Fruit fly (Drosophila melanogaster): Measurements from ENCODE around the gene Deaf1.

Deaf1 gene

DNA sequence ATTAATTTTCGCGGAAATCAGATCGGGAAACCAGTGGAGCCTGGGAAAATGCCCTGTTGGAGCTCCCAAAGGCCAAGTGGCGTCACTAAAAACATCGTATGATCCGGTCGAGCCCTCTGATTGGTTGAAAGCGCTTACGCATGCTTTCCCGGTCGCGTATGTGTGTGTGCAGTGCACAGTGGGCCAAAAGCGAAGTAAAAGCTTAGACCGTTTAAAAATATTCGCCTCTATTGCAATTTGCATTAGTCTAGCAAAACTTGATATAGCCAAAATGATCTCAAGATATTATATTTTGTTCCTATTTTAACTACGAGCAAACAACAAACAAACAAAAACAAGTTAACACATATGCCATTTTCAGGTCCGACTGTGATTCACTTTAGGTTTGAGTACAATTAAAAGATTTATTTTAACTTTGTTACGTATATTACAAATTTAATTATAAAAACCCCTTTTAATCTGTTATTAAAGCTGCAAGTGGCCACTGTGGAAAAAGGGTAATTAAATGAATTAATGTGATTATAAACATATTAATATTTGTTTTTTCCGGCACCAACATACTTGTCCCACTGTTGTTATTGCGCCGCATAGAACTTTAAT is 23.7 kb upstream of the Deaf1 start (continued):
- TF ChIP-seq wek (GFP tag; optimal IDR thresholded peaks at IDR 0.05), result peak; percentile 66
- TF ChIP-seq Gsc (GFP tag; IDR thresholded peaks at IDR 0.05), result no peak
- TF ChIP-seq Pdp1 (GFP tag; optimal IDR thresholded peaks at IDR 0.05), result peak; percentile 65 to 84
- peak; percentile 69 for TF ChIP-seq CG1603 (tag; optimal IDR thresholded peaks at IDR 0.05)
- TF ChIP-seq chn (GFP tag; optimal IDR thresholded peaks at IDR 0.05), result peak; percentile 72
- TF ChIP-seq corto (GFP tag; optimal IDR thresholded peaks at IDR 0.05), result peak; percentile 77
- TF ChIP-seq CG10431 (GFP tag; optimal IDR thresholded peaks at IDR 0.05), result peak; percentile 72
- TF ChIP-seq gro (GFP tag; optimal IDR thresholded peaks at IDR 0.05), result peak; percentile 39
- peak; percentile 91 for TF ChIP-seq grau (tag; optimal IDR thresholded peaks at IDR 0.05)
- 0 out of 2 replicates have a peak, but pooled peaks have one; percentile 28 for TF ChIP-seq ap (GFP tag; IDR thresholded peaks at IDR 0.05)
- TF ChIP-seq cas (GFP tag; IDR thresholded peaks at IDR 0.05), result 0 out of 2 replicates have a peak, but pooled peaks have one; percentile 31
- peak; percentile 16 for TF ChIP-seq Sry-δ (GFP tag; optimal IDR thresholded peaks at IDR 0.05)
- peak; percentile 81 for TF ChIP-seq CG4707 (GFP tag; optimal IDR thresholded peaks at IDR 0.05)
- peak; percentile 68 for TF ChIP-seq E2f1 (GFP tag; IDR thresholded peaks at IDR 0.05)
- no peak for TF ChIP-seq Trl (optimal IDR thresholded peaks at IDR 0.05)
- peak; percentile 78 for TF ChIP-seq Trl (GFP tag; optimal IDR thresholded peaks at IDR 0.05)
- TF ChIP-seq otp (GFP tag; IDR thresholded peaks at IDR 0.05), result peak; percentile 56; the same call in 1 of the 3 replicates
- TF ChIP-seq zen2 (GFP tag; IDR thresholded peaks at IDR 0.05; ENCODE audit: partially characterized antibody), result no peak; the same call in 2 of the 3 replicates
- TF ChIP-seq Gug (GFP tag; IDR thresholded peaks at IDR 0.05), result peak; percentile 54; the same call in 2 of the 4 replicates
- peak; percentile 84 for TF ChIP-seq tin (GFP tag; optimal IDR thresholded peaks at IDR 0.05)
- peak; percentile 94 for TF ChIP-seq CG2678 (tag; optimal IDR thresholded peaks at IDR 0.05)
- TF ChIP-seq dmrt11E (tag; optimal IDR thresholded peaks at IDR 0.05), result peak; percentile 66
- TF ChIP-seq stc (GFP tag; IDR thresholded peaks at IDR 0.05), result peak; percentile 64
- TF ChIP-seq hb (GFP tag; IDR thresholded peaks at IDR 0.05; ENCODE audit: partially characterized antibody), result no peak
- TF ChIP-seq sens (GFP tag), result peak; percentile 97
- TF ChIP-seq CG10147 (GFP tag; optimal IDR thresholded peaks at IDR 0.05), result peak; percentile 87
- peak; percentile 44 for TF ChIP-seq CG5245 (GFP tag; optimal IDR thresholded peaks at IDR 0.05)
- peak; percentile 68 for TF ChIP-seq Deaf1 (tag; optimal IDR thresholded peaks at IDR 0.05)
- peak; percentile 36 for TF ChIP-seq CG8359 (GFP tag; optimal IDR thresholded peaks at IDR 0.05; ENCODE audit: borderline replicate concordance)
- TF ChIP-seq Fer1 (GFP tag; optimal IDR thresholded peaks at IDR 0.05), result peak; percentile 92
- TF ChIP-seq pita (GFP tag; optimal IDR thresholded peaks at IDR 0.05), result no peak
- TF ChIP-seq gcm (GFP tag; optimal IDR thresholded peaks at IDR 0.05), result peak; percentile 74
- peak; percentile 71 for TF ChIP-seq tap (tag; optimal IDR thresholded peaks at IDR 0.05)
- peak; percentile 32 for TF ChIP-seq TFAM (GFP tag; optimal IDR thresholded peaks at IDR 0.05)
- TF ChIP-seq CG13424 (tag; optimal IDR thresholded peaks at IDR 0.05), result peak; percentile 86
- no peak for TF ChIP-seq CG17612 (GFP tag; IDR thresholded peaks at IDR 0.05)
- peak; percentile 53 for TF ChIP-seq CG1792 (GFP tag; optimal IDR thresholded peaks at IDR 0.05)
- TF ChIP-seq hth (optimal IDR thresholded peaks at IDR 0.05), result no peak
- TF ChIP-seq Dip3 (GFP tag; optimal IDR thresholded peaks at IDR 0.05), result peak; percentile 63
- TF ChIP-seq chm (GFP tag; IDR thresholded peaks at IDR 0.05), result peak; percentile 51; the same call in 1 of the 2 replicates
- TF ChIP-seq CG12769 (tag; optimal IDR thresholded peaks at IDR 0.05), result no peak
- peak; percentile 72 for TF ChIP-seq ems (GFP tag; optimal IDR thresholded peaks at IDR 0.05)
- peak; percentile 87 for TF ChIP-seq PHDP (tag; optimal IDR thresholded peaks at IDR 0.05)
- TF ChIP-seq Lim3 (GFP tag; IDR thresholded peaks at IDR 0.05), result no peak
- TF ChIP-seq CG6765 (GFP tag; optimal IDR thresholded peaks at IDR 0.05), result peak; percentile 90
- TF ChIP-seq CG4854 (GFP tag; optimal IDR thresholded peaks at IDR 0.05), result peak; percentile 81
- peak; percentile 88 for TF ChIP-seq CG12391 (tag; optimal IDR thresholded peaks at IDR 0.05)
- TF ChIP-seq Nf-YC (tag; optimal IDR thresholded peaks at IDR 0.05), result peak; percentile 99
- no peak for TF ChIP-seq sqz (GFP tag; optimal IDR thresholded peaks at IDR 0.05)
- peak; percentile 87 for TF ChIP-seq vvl (GFP tag; IDR thresholded peaks at IDR 0.05)

All from whole organism, embryonic.